Fruit fly (Drosophila melanogaster) S2 (cell line): ENCODE data around the gene HP5.

Source experiments
- CG8478 ChIP-seq: fragments of >200 bp; optimal IDR thresholded peaks from 2 replicates; lab custom pipeline; 2018
- CTCF ChIP-seq, 2 experiments: fragments of >200 bp; optimal IDR thresholded peaks; 2 replicates each; lab custom pipeline; 2018

DNA sequence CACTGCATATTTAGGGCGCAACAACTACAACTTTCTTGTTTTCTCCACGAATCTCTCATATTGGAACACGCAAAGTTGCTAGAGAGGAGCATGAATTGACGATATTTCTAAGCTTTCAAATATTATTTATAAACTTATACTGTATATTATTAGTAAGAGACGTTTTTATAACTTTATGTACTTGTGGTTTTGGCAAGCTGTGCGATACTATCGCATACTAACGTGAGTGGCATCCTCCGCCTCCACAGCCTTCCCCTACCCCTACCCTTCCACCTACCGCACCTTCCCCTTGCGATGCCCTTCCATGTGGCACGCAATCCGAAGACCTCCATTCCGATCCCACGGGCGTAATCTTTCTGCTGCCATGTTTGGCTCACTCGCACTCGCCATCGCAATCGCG, 13.7 kb downstream of the HP5 start:
- TF ChIP-seq CG8478 (no peak), CTCF (optimal IDR thresholded peaks at IDR 0.05; lab: Kevin White, UChicago) (no peak)
